Fruit fly (Drosophila melanogaster): ENCODE results near the gene CG17746.
A peak's percentile ranks its signal among the peaks of the same experiment; 100 is the strongest.

CG17746 gene

dm6 chr3L:3248714-3249663, 9.6 kb upstream of the CG17746 start (continued):
- TF ChIP-seq Hr38 (GFP tag; optimal IDR thresholded peaks at IDR 0.05) (no peak), spab (GFP tag; optimal IDR thresholded peaks at IDR 0.05) (peak; percentile 98), Eip93F (GFP tag; optimal IDR thresholded peaks at IDR 0.05) (peak; percentile 62), pdm3 (GFP tag; optimal IDR thresholded peaks at IDR 0.05) (peak; percentile 97), CG6163 (GFP tag; IDR thresholded peaks at IDR 0.05) (peak; percentile 82), CG3919 (GFP tag; optimal IDR thresholded peaks at IDR 0.05) (peak; percentile 98), CG16779 (tag; optimal IDR thresholded peaks at IDR 0.05) (peak; percentile 90), CG1621 (tag; optimal IDR thresholded peaks at IDR 0.05) (peak; percentile 92), OdsH (GFP tag; optimal IDR thresholded peaks at IDR 0.05) (peak; percentile 98), CG10631 (GFP tag; optimal IDR thresholded peaks at IDR 0.05) (peak; percentile 97), CG8632 (GFP tag; optimal IDR thresholded peaks at IDR 0.05) (peak; percentile 99), CG31627 (GFP tag; optimal IDR thresholded peaks at IDR 0.05) (peak; percentile 99), CG9139 (GFP tag; optimal IDR thresholded peaks at IDR 0.05) (peak; percentile 96), net (GFP tag; optimal IDR thresholded peaks at IDR 0.05) (peak; percentile 98), fkh (GFP tag; optimal IDR thresholded peaks at IDR 0.05) (no peak), CG6276 (GFP tag; optimal IDR thresholded peaks at IDR 0.05) (peak; percentile 94), CG6792 (GFP tag; optimal IDR thresholded peaks at IDR 0.05) (peak; percentile 98), Sox15 (GFP tag; optimal IDR thresholded peaks at IDR 0.05) (peak; percentile 99), fd59A (GFP tag; optimal IDR thresholded peaks at IDR 0.05) (peak; percentile 99), Lpt (GFP tag; optimal IDR thresholded peaks at IDR 0.05) (peak; percentile 94), Hr39 (GFP tag; optimal IDR thresholded peaks at IDR 0.05) (peak; percentile 99), Gug (GFP tag; IDR thresholded peaks at IDR 0.05) (peak; percentile 85), CG4318 (GFP tag; optimal IDR thresholded peaks at IDR 0.05) (peak; percentile 93), CG15336 (GFP tag; IDR thresholded peaks at IDR 0.05) (peak; percentile 92), Hr4 (GFP tag; optimal IDR thresholded peaks at IDR 0.05) (peak; percentile 96), Sox102F (GFP tag; optimal IDR thresholded peaks at IDR 0.05) (peak; percentile 97), dac (GFP tag; optimal IDR thresholded peaks at IDR 0.05) (peak; percentile 82), salr (GFP tag; optimal IDR thresholded peaks at IDR 0.05) (peak; percentile 86 to 98), esn (GFP tag; optimal IDR thresholded peaks at IDR 0.05) (peak; percentile 99), vri (GFP tag; optimal IDR thresholded peaks at IDR 0.05) (peak; percentile 95), CG6808 (GFP tag; optimal IDR thresholded peaks at IDR 0.05) (peak; percentile 99), Eip78C (GFP tag) (peak; percentile 100), svp (GFP tag) (peak; percentile 100), CG8319 (GFP tag; optimal IDR thresholded peaks at IDR 0.05) (peak; percentile 98), CG3032 (tag; optimal IDR thresholded peaks at IDR 0.05) (peak; percentile 98), dsx (GFP tag; optimal IDR thresholded peaks at IDR 0.05; ENCODE audit: poor library complexity, severe bottlenecking) (peak; percentile 94), topi (GFP tag; optimal IDR thresholded peaks at IDR 0.05) (peak; percentile 99), CG11294 (GFP tag; IDR thresholded peaks at IDR 0.05) (peak; percentile 54; the same call in 1 of the 2 replicates), Eip75B (GFP tag; optimal IDR thresholded peaks at IDR 0.05) (peak; percentile 96), acj6 (GFP tag; optimal IDR thresholded peaks at IDR 0.05) (peak; percentile 99)
